Worm (Caenorhabditis elegans) whole organism, L2 larva: ENCODE measurements around the gene npp-23.

ENCODE experiments used
- F13H6.1 ChIP-seq: sonication (generic microtip); optimal IDR thresholded peaks from 2 replicates; lab custom pipeline; 2016; ENCODE audit warnings: missing genetic modification characterization, missing compliant biosample characterization
- R02D3.7 ChIP-seq: fragments of 150-350 bp; optimal IDR thresholded peaks from 2 replicates; lab custom pipeline; 2014; ENCODE audit warnings: missing biosample characterization, missing genetic modification characterization
- ZK546.5 ChIP-seq: sonication (generic microtip); optimal IDR thresholded peaks from 2 replicates; lab custom pipeline; 2017; ENCODE audit warnings: missing biosample characterization, missing genetic modification characterization
- alr-1 ChIP-seq: fragments of 150-350 bp; optimal IDR thresholded peaks from 2 replicates; lab custom pipeline; 2014; ENCODE audit warnings: missing biosample characterization, missing genetic modification characterization
- dmd-4 ChIP-seq: sonication (generic microtip); optimal IDR thresholded peaks from 2 replicates; lab custom pipeline; 2017; ENCODE audit warnings: missing biosample characterization, missing genetic modification characterization
- elt-3 ChIP-seq: sonication (generic microtip); optimal IDR thresholded peaks from 2 replicates; lab custom pipeline; 2017; ENCODE audit warnings: missing biosample characterization, missing genetic modification characterization
- gmeb-1 ChIP-seq: fragments of 150-350 bp; optimal IDR thresholded peaks from 2 replicates; lab custom pipeline; 2014; ENCODE audit warnings: missing biosample characterization, missing genetic modification characterization
- lin-11 ChIP-seq: fragments of 150-350 bp; sonication (generic microtip); optimal IDR thresholded peaks from 2 replicates; lab custom pipeline; 2014; ENCODE audit warnings: missing biosample characterization, missing genetic modification characterization, inconsistent platforms, mixed read lengths
- lin-39 ChIP-seq: fragments of 150-350 bp; optimal IDR thresholded peaks from 2 replicates; lab custom pipeline; 2014; ENCODE audit warnings: missing biosample characterization, missing genetic modification reagents, missing genetic modification characterization
- unc-62 ChIP-seq: fragments of 150-350 bp; optimal IDR thresholded peaks from 2 replicates; lab custom pipeline; 2014; ENCODE audit warnings: missing biosample characterization, missing genetic modification reagents, missing genetic modification characterization
- zag-1 ChIP-seq: fragments of 150-350 bp; optimal IDR thresholded peaks from 2 replicates; lab custom pipeline; 2014; ENCODE audit warnings: missing biosample characterization, missing genetic modification characterization

DNA sequence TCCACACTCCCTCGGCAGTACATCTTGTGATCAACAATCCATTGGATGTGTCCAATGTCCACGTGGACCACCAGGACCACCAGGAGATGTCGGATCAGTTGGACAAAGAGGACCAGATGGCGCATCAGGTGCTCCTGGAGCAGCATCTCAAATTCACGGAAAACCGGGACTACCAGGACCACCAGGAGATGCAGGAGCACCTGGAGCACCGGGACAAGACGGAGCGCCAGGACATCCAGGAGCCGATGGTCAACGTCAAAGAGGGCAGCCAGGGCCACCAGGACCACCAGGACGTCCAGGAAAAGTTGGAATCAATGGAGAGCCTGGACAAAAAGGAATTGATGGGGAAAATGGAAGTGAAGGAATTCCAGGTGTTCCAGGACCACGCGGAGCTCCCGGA is 20.5 kb downstream of the npp-23 start:
- TF ChIP-seq zag-1 (no peak), elt-3 (tag; lab: Kevin White, UChicago) (no peak), F13H6.1 (tag; lab: Kevin White, UChicago) (no peak), R02D3.7 (tag; lab: Kevin White, UChicago) (no peak), unc-62 (GFP tag; lab: Kevin White, UChicago) (no peak), alr-1 (tag; lab: Kevin White, UChicago) (no peak), lin-11 (no peak), lin-39 (tag; lab: Kevin White, UChicago) (no peak), ZK546.5 (tag; lab: Kevin White, UChicago) (no peak), gmeb-1 (no peak), dmd-4 (no peak)
